Fruit fly (Drosophila melanogaster): Measurements from ENCODE around the gene Dip-B.

Gene Dip-B

DNA sequence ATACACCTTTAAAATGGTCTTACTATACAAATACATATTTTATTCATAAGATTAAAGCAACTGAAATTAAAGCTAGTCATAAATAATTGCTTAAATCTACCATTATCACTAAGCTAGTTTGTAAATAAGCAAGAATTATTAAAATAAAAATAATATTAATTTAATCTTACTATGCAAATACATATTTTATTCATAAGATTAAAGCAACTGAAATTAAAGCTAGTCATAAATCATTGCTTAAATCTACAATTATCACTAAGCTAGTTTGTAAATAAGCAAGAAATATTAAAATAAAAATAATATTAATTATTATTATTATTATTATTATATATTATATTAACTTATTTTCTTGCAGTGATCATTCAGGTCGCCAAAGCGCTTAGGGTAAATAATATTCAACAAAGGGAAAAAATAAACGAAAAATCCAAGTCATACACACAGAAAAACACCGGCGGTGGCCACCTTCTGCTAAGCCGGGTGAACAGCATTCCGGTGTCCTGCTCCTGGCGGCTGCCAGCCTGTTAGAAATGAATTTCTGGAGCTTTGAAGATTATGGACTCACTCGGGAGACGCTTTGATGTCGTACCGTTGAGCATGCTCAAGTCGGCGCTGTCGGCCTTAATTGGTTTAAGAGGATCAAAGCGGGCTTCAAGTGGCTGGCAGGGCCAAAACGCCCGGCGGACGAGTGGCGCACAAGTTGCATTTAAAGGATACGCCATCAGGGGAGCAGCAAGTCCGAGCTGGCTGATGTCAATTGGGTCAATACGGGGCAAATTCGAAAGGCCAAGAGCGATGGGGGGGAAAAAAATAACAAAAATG lies 22.0 kb downstream of the Dip-B start (continued):
- no peak for TF ChIP-seq Ravus (GFP tag; IDR thresholded peaks at IDR 0.05)
- TF ChIP-seq maf-S (GFP tag; optimal IDR thresholded peaks at IDR 0.05) = no peak
- TF ChIP-seq Nf-YB (GFP tag; optimal IDR thresholded peaks at IDR 0.05) = no peak
- peak; percentile 51 for TF ChIP-seq CG13424 (tag; optimal IDR thresholded peaks at IDR 0.05)
- TF ChIP-seq CG4282 (GFP tag; optimal IDR thresholded peaks at IDR 0.05) = no peak
- TF ChIP-seq C15 (GFP tag; IDR thresholded peaks at IDR 0.05) = no peak
- peak; percentile 42 for TF ChIP-seq bcd (GFP tag; optimal IDR thresholded peaks at IDR 0.05)
- peak in 1 of 2 experiments; percentile 19 for TF ChIP-seq Eip74EF (GFP tag; optimal IDR thresholded peaks at IDR 0.05)
- no peak for TF ChIP-seq Lpt (GFP tag; optimal IDR thresholded peaks at IDR 0.05)
- TF ChIP-seq unpg (GFP tag; optimal IDR thresholded peaks at IDR 0.05) = no peak
- no peak for TF ChIP-seq aop (GFP tag; IDR thresholded peaks at IDR 0.05)
- TF ChIP-seq fd3F (GFP tag; optimal IDR thresholded peaks at IDR 0.05) = no peak
- TF ChIP-seq grau (tag; optimal IDR thresholded peaks at IDR 0.05) = peak; percentile 59
- no peak for TF ChIP-seq CG8281 (tag; optimal IDR thresholded peaks at IDR 0.05)
- no peak for TF ChIP-seq hth (optimal IDR thresholded peaks at IDR 0.05)
- no peak for TF ChIP-seq ranshi (GFP tag; IDR thresholded peaks at IDR 0.05)
- TF ChIP-seq CG17612 (GFP tag; IDR thresholded peaks at IDR 0.05) = no peak
- peak; percentile 10 for TF ChIP-seq CG8388 (GFP tag; optimal IDR thresholded peaks at IDR 0.05)
- no peak for TF ChIP-seq CG7372 (GFP tag; IDR thresholded peaks at IDR 0.05)
- peak in 1 of 2 experiments; percentile 51 for TF ChIP-seq Hr78 (GFP tag; optimal IDR thresholded peaks at IDR 0.05)
- TF ChIP-seq CG2889 (GFP tag; IDR thresholded peaks at IDR 0.05) = no peak
- no peak for TF ChIP-seq insv (GFP tag; optimal IDR thresholded peaks at IDR 0.05)
- TF ChIP-seq CG4617 (GFP tag; optimal IDR thresholded peaks at IDR 0.05; ENCODE audit: borderline replicate concordance) = no peak
- no peak for TF ChIP-seq jumu (GFP tag; optimal IDR thresholded peaks at IDR 0.05)
- no peak for TF ChIP-seq nom (GFP tag; optimal IDR thresholded peaks at IDR 0.05)
- no peak for TF ChIP-seq ab (GFP tag; optimal IDR thresholded peaks at IDR 0.05)
- TF ChIP-seq hkb (optimal IDR thresholded peaks at IDR 0.05) = no peak
- TF ChIP-seq hkb (GFP tag; IDR thresholded peaks at IDR 0.05) = 0 out of 2 replicates have a peak, but pooled peaks have one; percentile 25
- TF ChIP-seq Atf-2 (GFP tag; optimal IDR thresholded peaks at IDR 0.05) = no peak
- no peak for TF ChIP-seq Hand (GFP tag; optimal IDR thresholded peaks at IDR 0.05)
- no peak for TF ChIP-seq Trl (optimal IDR thresholded peaks at IDR 0.05)
- no peak for TF ChIP-seq Trl (GFP tag; optimal IDR thresholded peaks at IDR 0.05)
- TF ChIP-seq CG7745 (tag; optimal IDR thresholded peaks at IDR 0.05) = no peak
- no peak for TF ChIP-seq knrl (GFP tag; IDR thresholded peaks at IDR 0.05; ENCODE audit: partially characterized antibody)
- no peak for TF ChIP-seq Six4 (GFP tag; optimal IDR thresholded peaks at IDR 0.05)
- TF ChIP-seq hb (GFP tag; IDR thresholded peaks at IDR 0.05; ENCODE audit: partially characterized antibody) = no peak
- TF ChIP-seq pb (GFP tag; optimal IDR thresholded peaks at IDR 0.05) = no peak
- peak in 1 of 3 experiments; percentile 11 for TF ChIP-seq lola (GFP tag; optimal IDR thresholded peaks at IDR 0.05)
- TF ChIP-seq CG12236 (GFP tag; optimal IDR thresholded peaks at IDR 0.05) = no peak
- TF ChIP-seq CG31365 (tag; optimal IDR thresholded peaks at IDR 0.05) = no peak
- no peak for TF ChIP-seq CG14965 (GFP tag; optimal IDR thresholded peaks at IDR 0.05; ENCODE audit: borderline replicate concordance)
- TF ChIP-seq gcm (GFP tag; optimal IDR thresholded peaks at IDR 0.05) = no peak
- TF ChIP-seq CG10565 (GFP tag; optimal IDR thresholded peaks at IDR 0.05) = no peak
- no peak for TF ChIP-seq Sin3A (optimal IDR thresholded peaks at IDR 0.05)
- peak; percentile 58 for TF ChIP-seq CG10979 (tag; optimal IDR thresholded peaks at IDR 0.05)
- TF ChIP-seq pros (GFP tag; optimal IDR thresholded peaks at IDR 0.05) = peak; percentile 96
- TF ChIP-seq trem (tag; optimal IDR thresholded peaks at IDR 0.05) = no peak
- peak in 1 of 2 experiments; percentile 44 for TF ChIP-seq bsh (GFP tag; optimal IDR thresholded peaks at IDR 0.05)
- TF ChIP-seq Asciz (GFP tag; optimal IDR thresholded peaks at IDR 0.05) = peak; percentile 31

Data from whole organism, embryonic.